Worm (Caenorhabditis elegans): Measurements from ENCODE around the gene str-30.

- TF ChIP-seq nhr-237 (tag; optimal IDR thresholded peaks at IDR 0.05) (no peak), dpl-1 (GFP tag; optimal IDR thresholded peaks at IDR 0.05) (no peak), lin-13 (GFP tag; optimal IDR thresholded peaks at IDR 0.05) (no peak), lir-3 (tag; optimal IDR thresholded peaks at IDR 0.05; ENCODE audit: poor library complexity) (no peak), elt-2 (tag; optimal IDR thresholded peaks at IDR 0.05) (no peak), ama-1 (optimal IDR thresholded peaks at IDR 0.05) (no peak)
These were observed 37.0 kb downstream of the str-30 start for ce11 chrV:3761829-3762228.
